Fruit fly (Drosophila melanogaster): ENCODE results near the gene Unc-115b.

- TF ChIP-seq Lpt (GFP tag; optimal IDR thresholded peaks at IDR 0.05) (no peak), Blimp-1 (GFP tag; optimal IDR thresholded peaks at IDR 0.05) (no peak), OdsH (GFP tag; optimal IDR thresholded peaks at IDR 0.05) (no peak), pdm3 (GFP tag; optimal IDR thresholded peaks at IDR 0.05) (no peak), Smox (GFP tag; optimal IDR thresholded peaks at IDR 0.05) (no peak), Met (GFP tag; optimal IDR thresholded peaks at IDR 0.05) (no peak)
These were observed 18.3 kb downstream of the Unc-115b start, which contains the start of gene Dhc1 for dm6 chr3R:9674196-9674693.

Data from whole organism, prepupa.